Fruit fly (Drosophila melanogaster) whole organism, larva: ENCODE results near the gene crb.
A peak's percentile ranks its signal among the peaks of the same experiment; 100 is the strongest.

Source experiments
- noc ChIP-seq: fragments of 200-800 bp; sonication (Bioruptor generic); optimal IDR thresholded peaks from 3 replicates; lab custom pipeline; 2019; ENCODE audit warnings: missing biosample characterization, mild to moderate bottlenecking, missing genetic modification characterization, moderate library complexity

Gene crb

dm6 chr3R:24289768-24290349 lies 5.0 kb upstream of the crb start, which contains the start of the genes CG34290 and Uck:
Gene CG34290, minus strand, starts transcription at chr3R:24289818.
Gene Uck, plus strand, starts transcription at chr3R:24290172.
- TF ChIP-seq noc (tag; lab: Kevin White, UChicago) = peak; percentile 50

- TF ChIP-seq noc (tag; lab: Kevin White, UChicago) = no peak
These were observed 1.7 kb upstream of the crb start for dm6 chr3R:24293171-24293570.

- no peak for TF ChIP-seq noc (tag; lab: Kevin White, UChicago)
These were observed 579 bp upstream of the crb start, which contains the start of gene CG5715 for dm6 chr3R:24294299-24294698. Gene CG5715, minus strand, starts transcription at chr3R:24294399.

dm6 chr3R:24295556-24296465 lies 933 bp downstream of the crb start:
- peak; percentile 84 for TF ChIP-seq noc (tag; lab: Kevin White, UChicago)

dm6 chr3R:24296913-24297312 lies 2.0 kb downstream of the crb start:
- TF ChIP-seq noc (tag; lab: Kevin White, UChicago) = no peak

- TF ChIP-seq noc (tag; lab: Kevin White, UChicago) = no peak
These were observed 2.7 kb downstream of the crb start for dm6 chr3R:24297444-24298146.

- TF ChIP-seq noc (tag; lab: Kevin White, UChicago) = no peak
These were observed 3.7 kb downstream of the crb start for dm6 chr3R:24298534-24298936.

- no peak for TF ChIP-seq noc (tag; lab: Kevin White, UChicago)
These were observed 4.3 kb downstream of the crb start for dm6 chr3R:24299148-24299547.

dm6 chr3R:24301520-24301919 lies 6.6 kb downstream of the crb start:
- TF ChIP-seq noc (tag; lab: Kevin White, UChicago) = no peak

- peak; percentile 30 for TF ChIP-seq noc (tag; lab: Kevin White, UChicago)
These were observed 8.2 kb downstream of the crb start for dm6 chr3R:24303060-24303459.

- TF ChIP-seq noc (tag; lab: Kevin White, UChicago) = no peak
These were observed 23.6 kb downstream of the crb start, which contains the start of the genes Nab2 and BRWD3 for dm6 chr3R:24318217-24319082. Gene Nab2, minus strand, starts transcription at chr3R:24318419. Gene BRWD3, plus strand, starts transcription at chr3R:24319000.

- TF ChIP-seq noc (tag; lab: Kevin White, UChicago) = no peak
These were observed 24.2 kb downstream of the crb start for dm6 chr3R:24319083-24319381.

dm6 chr3R:24319632-24320341 lies 24.9 kb downstream of the crb start:
- TF ChIP-seq noc (tag; lab: Kevin White, UChicago) = no peak

dm6 chr3R:24320342-24320711 lies 25.4 kb downstream of the crb start:
- no peak for TF ChIP-seq noc (tag; lab: Kevin White, UChicago)
